Worm (Caenorhabditis elegans) whole organism, L3 larva: ENCODE measurements around the gene cpr-3.

Source experiments
- R02D3.7 ChIP-seq: fragments of 150-350 bp; optimal IDR thresholded peaks from 2 replicates; lab custom pipeline; 2014; ENCODE audit warnings: missing biosample characterization, missing genetic modification characterization
- ZK546.5 ChIP-seq: sonication (generic microtip); optimal IDR thresholded peaks from 2 replicates; lab custom pipeline; 2017; ENCODE audit warnings: missing biosample characterization, missing genetic modification characterization
- ama-1 ChIP-seq: fragments of 150-350 bp; optimal IDR thresholded peaks from 2 replicates; lab custom pipeline; 2018
- ceh-28 ChIP-seq: fragments of 150-350 bp; optimal IDR thresholded peaks from 2 replicates; lab custom pipeline; 2014; ENCODE audit warnings: missing biosample characterization, missing genetic modification reagents, missing genetic modification characterization
- egl-27 ChIP-seq: sonication (generic microtip); optimal IDR thresholded peaks from 4 replicates; lab custom pipeline; 2017; ENCODE audit warnings: missing biosample characterization, missing genetic modification reagents, missing genetic modification characterization
- egl-5 ChIP-seq: fragments of 150-350 bp; optimal IDR thresholded peaks from 2 replicates; lab custom pipeline; 2017; ENCODE audit warnings: missing biosample characterization, missing genetic modification reagents, missing genetic modification characterization, inconsistent platforms
- elt-2 ChIP-seq: sonication (generic microtip); optimal IDR thresholded peaks from 2 replicates; lab custom pipeline; 2016; ENCODE audit warnings: missing genetic modification reagents, mild to moderate bottlenecking, missing genetic modification characterization, missing compliant biosample characterization
- fkh-10 ChIP-seq: sonication (generic microtip); optimal IDR thresholded peaks from 2 replicates; lab custom pipeline; 2017; ENCODE audit warnings: missing biosample characterization, missing genetic modification reagents, missing genetic modification characterization
- fos-1 ChIP-seq: fragments of 150-350 bp; optimal IDR thresholded peaks from 2 replicates; lab custom pipeline; 2014; ENCODE audit warnings: missing biosample characterization, missing genetic modification characterization
- hmg-11 ChIP-seq: sonication (generic microtip); optimal IDR thresholded peaks from 2 replicates; lab custom pipeline; 2016; ENCODE audit warnings: missing genetic modification characterization, missing compliant biosample characterization
- jun-1 ChIP-seq: fragments of 150-350 bp; optimal IDR thresholded peaks from 2 replicates; lab custom pipeline; 2014; ENCODE audit warnings: missing biosample characterization, missing genetic modification reagents, missing genetic modification characterization
- lsy-12 ChIP-seq: sonication (generic microtip); optimal IDR thresholded peaks from 2 replicates; lab custom pipeline; 2016; ENCODE audit warnings: mild to moderate bottlenecking, missing genetic modification characterization, missing compliant biosample characterization
- mml-1 ChIP-seq: fragments of 150-350 bp; sonication (generic microtip); optimal IDR thresholded peaks from 3 replicates; lab custom pipeline; 2014; ENCODE audit warnings: missing biosample characterization, missing genetic modification characterization
- nhr-11 ChIP-seq: fragments of 150-350 bp; optimal IDR thresholded peaks from 2 replicates; lab custom pipeline; 2014; ENCODE audit warnings: missing biosample characterization, missing genetic modification characterization
- nhr-12 ChIP-seq: fragments of 150-350 bp; optimal IDR thresholded peaks from 2 replicates; lab custom pipeline; 2014; ENCODE audit warnings: missing biosample characterization, missing genetic modification characterization
- nhr-237 ChIP-seq: fragments of 150-350 bp; optimal IDR thresholded peaks from 2 replicates; lab custom pipeline; 2014; ENCODE audit warnings: missing biosample characterization, missing genetic modification characterization
- nhr-28 ChIP-seq: fragments of 150-350 bp; optimal IDR thresholded peaks from 2 replicates; lab custom pipeline; 2014; ENCODE audit warnings: missing biosample characterization, missing genetic modification characterization
- nhr-43 ChIP-seq: sonication (generic microtip); optimal IDR thresholded peaks from 2 replicates; lab custom pipeline; 2016; ENCODE audit warnings: mild to moderate bottlenecking, missing genetic modification characterization, missing compliant biosample characterization; ENCODE audit not compliant: poor library complexity, severe bottlenecking
- nhr-76 ChIP-seq: fragments of 150-350 bp; sonication (generic microtip); optimal IDR thresholded peaks from 5 replicates; lab custom pipeline; 2014; ENCODE audit warnings: missing biosample characterization, missing genetic modification characterization
- nhr-77 ChIP-seq: fragments of 150-350 bp; optimal IDR thresholded peaks from 2 replicates; lab custom pipeline; 2014; ENCODE audit warnings: missing biosample characterization, missing genetic modification characterization
- pha-4 ChIP-seq: fragments of 150-350 bp; optimal IDR thresholded peaks from 2 replicates; lab custom pipeline; 2014; ENCODE audit warnings: missing biosample characterization, missing genetic modification reagents, missing genetic modification characterization
- pqm-1 ChIP-seq: fragments of 150-350 bp; optimal IDR thresholded peaks from 2 replicates; lab custom pipeline; 2017; ENCODE audit warnings: missing biosample characterization, missing genetic modification characterization, inconsistent platforms
- skn-1 ChIP-seq: fragments of 150-350 bp; optimal IDR thresholded peaks from 2 replicates; lab custom pipeline; 2014; ENCODE audit warnings: missing biosample characterization, missing genetic modification characterization
- snpc-4 ChIP-seq: fragments of 150-350 bp; optimal IDR thresholded peaks from 2 replicates; lab custom pipeline; 2014; ENCODE audit warnings: missing biosample characterization, missing genetic modification characterization
- zag-1 ChIP-seq: fragments of 150-350 bp; optimal IDR thresholded peaks from 2 replicates; lab custom pipeline; 2014; ENCODE audit warnings: missing biosample characterization, missing genetic modification characterization
- ztf-11 ChIP-seq: fragments of 150-350 bp; optimal IDR thresholded peaks from 2 replicates; lab custom pipeline; 2014; ENCODE audit warnings: missing biosample characterization, missing genetic modification characterization

Gene cpr-3

DNA sequence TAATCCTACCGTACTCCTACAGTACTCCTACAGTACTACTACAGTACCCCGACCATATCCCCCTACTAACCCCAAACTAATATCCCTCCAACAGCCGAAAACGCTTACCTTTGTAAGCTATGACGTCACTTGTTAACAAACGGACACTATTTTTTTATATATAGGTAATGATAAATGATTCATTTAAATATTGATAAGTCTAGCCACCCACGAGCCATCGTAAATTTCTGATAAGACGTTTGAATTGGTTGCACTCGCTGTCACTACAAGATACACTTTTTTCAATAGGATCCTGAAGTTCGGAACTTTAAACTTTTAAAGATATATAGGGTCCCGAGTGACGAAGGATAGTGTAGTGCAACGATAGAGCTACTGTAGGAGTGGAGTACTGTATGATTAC lies 24.2 kb upstream of the cpr-3 start, which contains the start of gene nhr-247:
nhr-247 (plus strand) TSS at position 330 of the 400 bp plus-strand sequence.
- TF ChIP-seq pqm-1 (tag; lab: Kevin White, UChicago) (peak; percentile 9), elt-2 (tag; lab: Kevin White, UChicago) (peak; percentile 59)
- TF ChIP-seq, all 47 proteins: peak for 2; not testable (repeated sequence) for 45

DNA sequence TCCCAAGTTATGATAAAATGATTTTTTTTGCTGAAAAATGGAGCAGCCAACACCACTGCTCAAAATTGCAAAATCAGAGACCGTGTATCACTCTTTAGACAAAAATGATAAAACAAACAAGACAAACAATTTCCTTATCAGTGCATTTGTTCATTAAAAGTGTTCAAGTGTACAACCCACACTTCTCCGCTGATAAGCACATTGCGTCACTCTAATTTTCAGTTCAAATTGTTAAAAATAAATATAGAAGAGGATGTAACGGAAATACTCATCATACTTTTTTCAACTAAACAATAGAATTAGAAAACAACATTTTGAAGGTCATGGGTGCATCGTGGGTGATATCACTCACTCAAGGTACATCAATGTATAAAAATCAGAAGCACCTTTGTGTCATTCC lies 20.1 kb upstream of the cpr-3 start, which contains the start of gene nhr-291:
nhr-291 (plus strand) TSS at position 324 of the 400 bp plus-strand sequence.
- peak; percentile 62 for TF ChIP-seq skn-1 (tag; lab: Kevin White, UChicago)
- no peak for TF ChIP-seq R02D3.7
- peak; percentile 93 for TF ChIP-seq jun-1 (tag; lab: Kevin White, UChicago)
- TF ChIP-seq pqm-1 (tag; lab: Kevin White, UChicago), result peak; percentile 99
- peak; percentile 57 for TF ChIP-seq fos-1 (tag; lab: Kevin White, UChicago)
- no peak for TF ChIP-seq zag-1 (tag; lab: Kevin White, UChicago)
- TF ChIP-seq snpc-4, result no peak
- peak; percentile 83 for TF ChIP-seq pha-4 (tag; lab: Kevin White, UChicago)
- peak; percentile 99 for TF ChIP-seq elt-2 (tag; lab: Kevin White, UChicago)
- no peak for TF ChIP-seq nhr-77 (tag; lab: Kevin White, UChicago)

DNA sequence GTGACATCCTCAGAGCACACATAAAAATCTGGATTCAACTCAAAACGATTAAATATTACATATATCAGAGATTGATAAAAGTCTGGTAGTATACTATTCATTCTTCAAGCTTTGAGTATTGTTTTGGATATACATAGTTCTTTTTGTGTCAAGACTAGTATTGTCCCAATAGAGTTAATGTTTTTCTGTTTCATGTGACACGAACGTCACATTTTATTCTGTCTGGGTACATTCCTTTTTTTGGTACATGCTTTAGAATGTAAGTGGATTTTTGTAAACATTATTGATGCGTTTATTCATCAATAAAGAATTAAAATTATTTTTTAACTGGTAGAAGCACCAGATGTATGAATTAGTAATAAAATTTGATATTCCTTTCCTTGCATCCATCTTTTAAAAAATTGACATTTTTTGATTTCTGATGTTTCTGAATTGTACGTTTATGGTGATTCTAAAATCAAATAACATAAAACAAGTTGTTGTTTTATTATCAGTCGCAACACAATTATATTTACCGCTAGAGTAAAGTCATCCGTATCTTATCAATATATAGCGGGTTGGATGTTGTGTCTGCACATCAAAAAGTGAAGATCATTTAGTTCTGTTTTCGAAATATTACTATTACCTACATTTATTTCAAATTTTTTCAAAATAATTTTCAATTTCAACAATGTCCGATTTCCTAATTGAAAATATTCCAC lies 17.5 kb upstream of the cpr-3 start, which contains the start of the genes srt-22 and nhr-246:
srt-22 (minus strand) TSS at position 101 of the 701 bp plus-strand sequence.
nhr-246 (plus strand) TSS at position 651 of the 701 bp plus-strand sequence.
- TF ChIP-seq nhr-43 (no peak), egl-27 (no peak), lsy-12 (tag; lab: Kevin White, UChicago) (no peak), snpc-4 (no peak), pha-4 (tag; lab: Kevin White, UChicago) (no peak), elt-2 (tag; lab: Kevin White, UChicago) (peak; percentile 6), ZK546.5 (tag; lab: Kevin White, UChicago) (no peak), nhr-12 (tag; lab: Kevin White, UChicago) (no peak), fkh-10 (no peak), fos-1 (tag; lab: Kevin White, UChicago) (no peak), R02D3.7 (no peak), nhr-11 (tag; lab: Kevin White, UChicago) (no peak), mml-1 (tag; lab: Kevin White, UChicago) (no peak), pqm-1 (tag; lab: Kevin White, UChicago) (peak; percentile 30)

DNA sequence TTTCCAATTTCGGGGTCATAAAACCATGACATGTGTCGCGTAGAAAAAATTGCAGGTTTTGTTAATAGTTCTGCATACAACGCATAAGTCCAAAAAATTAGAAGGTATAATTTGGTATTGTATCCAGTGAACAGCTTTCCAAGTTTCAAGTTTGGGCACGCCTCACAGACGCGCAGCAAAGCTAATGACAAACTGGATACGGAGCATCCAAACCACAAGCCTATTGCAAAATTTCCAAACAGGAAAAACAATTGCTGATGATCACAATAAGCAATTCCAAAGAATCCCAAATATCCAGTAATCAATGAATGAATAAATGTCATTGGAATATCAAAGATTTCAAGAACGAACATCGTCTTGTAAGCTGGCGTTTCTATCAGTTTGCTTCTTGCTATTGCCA lies 15.0 kb upstream of the cpr-3 start:
- TF ChIP-seq ztf-11 (tag; lab: Kevin White, UChicago) (no peak), ama-1 (no peak)

DNA sequence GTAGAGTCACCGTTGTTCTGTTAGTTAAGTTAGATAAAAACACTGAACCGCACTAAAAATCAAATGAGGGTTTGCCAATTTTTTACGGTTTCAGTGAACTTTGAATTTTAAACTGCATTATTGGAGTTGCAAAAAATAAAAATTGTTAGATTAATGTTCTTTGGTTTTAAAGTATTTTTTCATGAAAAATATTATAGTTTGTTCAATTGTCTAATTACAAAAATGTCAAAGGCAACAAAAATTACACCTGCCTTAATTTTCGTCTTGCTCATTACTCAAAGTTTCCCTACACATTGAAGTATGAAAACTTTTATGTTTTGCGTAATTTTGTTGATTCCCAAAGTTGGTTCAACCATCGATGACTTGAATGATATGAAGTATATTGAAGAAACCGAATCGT lies 12.3 kb upstream of the cpr-3 start, which contains the start of gene irld-62:
irld-62 (plus strand) TSS at position 301 of the 400 bp plus-strand sequence.
- no peak for TF ChIP-seq zag-1 (tag; lab: Kevin White, UChicago)
- TF ChIP-seq jun-1 (tag; lab: Kevin White, UChicago), result no peak
- TF ChIP-seq nhr-76 (tag; lab: Kevin White, UChicago), result no peak
- TF ChIP-seq fos-1 (tag; lab: Kevin White, UChicago), result no peak
- TF ChIP-seq ceh-28 (tag; lab: Kevin White, UChicago), result no peak

DNA sequence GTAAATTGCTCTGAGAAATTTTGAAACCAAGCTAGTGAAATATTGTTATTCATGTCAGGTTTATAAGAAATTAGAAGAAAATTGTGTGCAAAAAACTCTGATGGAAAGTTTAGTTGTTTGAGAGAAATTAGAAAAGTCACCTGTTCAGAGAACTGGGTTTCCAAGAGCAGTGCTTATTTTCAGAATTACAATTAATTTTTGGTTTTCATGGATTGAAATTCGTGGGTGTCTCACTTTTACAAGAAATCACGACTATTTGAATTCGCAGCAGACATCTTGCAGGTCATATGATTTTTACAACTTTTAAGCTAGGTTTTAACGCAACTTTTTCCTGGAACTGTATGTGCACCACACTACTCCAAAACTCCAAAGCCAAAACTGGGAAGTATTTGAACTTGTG lies 10.5 kb upstream of the cpr-3 start, which contains the start of gene srz-10:
srz-10 (minus strand) TSS at position 88 of the 400 bp plus-strand sequence.
- TF ChIP-seq pqm-1 (tag; lab: Kevin White, UChicago) (no peak), egl-5 (tag; lab: Kevin White, UChicago) (no peak), nhr-28 (tag; lab: Kevin White, UChicago) (no peak), pha-4 (tag; lab: Kevin White, UChicago) (no peak), snpc-4 (no peak)

DNA sequence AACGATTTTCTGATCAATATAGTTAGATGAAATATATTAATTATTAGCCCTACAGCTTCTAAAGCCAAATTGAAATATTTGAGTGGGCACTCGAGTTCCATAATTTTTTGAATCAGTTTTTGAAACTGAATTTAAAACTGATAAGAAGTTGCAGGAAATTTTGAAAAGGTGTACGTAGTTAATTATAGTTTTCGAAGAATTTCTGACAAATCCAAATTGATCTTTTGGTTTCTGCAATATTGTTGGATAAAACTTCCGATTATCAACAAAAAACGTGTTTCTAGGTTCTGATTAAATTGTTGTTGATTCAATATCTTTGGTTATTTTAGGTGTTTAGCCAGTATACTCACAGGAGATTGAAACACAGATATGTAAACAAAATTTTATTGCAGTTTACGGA lies 8.2 kb upstream of the cpr-3 start, which contains the start of gene T26H8.4:
T26H8.4 (minus strand) TSS at position 101 of the 400 bp plus-strand sequence.
- no peak for TF ChIP-seq fos-1 (tag; lab: Kevin White, UChicago)
- no peak for TF ChIP-seq skn-1 (tag; lab: Kevin White, UChicago)
- no peak for TF ChIP-seq nhr-237 (tag; lab: Kevin White, UChicago)
- no peak for TF ChIP-seq hmg-11
- no peak for TF ChIP-seq snpc-4
- no peak for TF ChIP-seq nhr-12 (tag; lab: Kevin White, UChicago)
